Fruit fly (Drosophila melanogaster): Measurements from ENCODE around the gene CG2519.

The CG2519 gene

DNA sequence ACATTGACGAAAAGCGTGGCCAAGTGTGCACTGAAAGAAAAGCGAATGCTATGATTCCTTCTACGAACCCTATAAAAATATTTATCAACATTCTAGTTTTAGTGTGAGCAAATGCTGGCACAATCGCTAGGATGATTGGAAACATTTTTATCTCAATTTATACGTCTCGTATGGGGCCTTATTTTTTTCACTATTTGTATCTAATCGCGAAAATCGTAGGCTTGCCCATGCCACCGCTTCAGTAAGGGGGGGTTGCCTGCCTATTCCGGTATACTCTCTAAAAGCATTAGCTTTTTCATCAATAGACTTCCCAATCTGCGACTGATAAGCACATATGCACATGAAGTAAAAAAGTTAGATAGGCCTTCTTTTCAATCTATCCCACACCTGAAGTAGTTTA lies 18.0 kb upstream of the CG2519 start (continued):
- peak; percentile 56 for TF ChIP-seq gcm (GFP tag; optimal IDR thresholded peaks at IDR 0.05)
- TF ChIP-seq CG16779 (GFP tag; IDR thresholded peaks at IDR 0.05): peak; percentile 71; the same call in 1 of the 2 replicates
- TF ChIP-seq chif (GFP tag; optimal IDR thresholded peaks at IDR 0.05): peak; percentile 46 to 70
- TF ChIP-seq bowl (GFP tag; IDR thresholded peaks at IDR 0.05): peak; percentile 71
- TF ChIP-seq shn (GFP tag; optimal IDR thresholded peaks at IDR 0.05): peak; percentile 71
- peak; percentile 75; the same call in 1 of the 2 replicates for TF ChIP-seq CG9932 (GFP tag; IDR thresholded peaks at IDR 0.05)
- TF ChIP-seq zf30C (GFP tag; optimal IDR thresholded peaks at IDR 0.05): peak; percentile 80
- TF ChIP-seq CG11093 (GFP tag; IDR thresholded peaks at IDR 0.05): peak; percentile 49; the same call in 1 of the 3 replicates
- TF ChIP-seq chm (GFP tag; IDR thresholded peaks at IDR 0.05): peak; percentile 73; the same call in 1 of the 2 replicates
- no peak for TF ChIP-seq Tbp (GFP tag; optimal IDR thresholded peaks at IDR 0.05)
- TF ChIP-seq en (GFP tag; optimal IDR thresholded peaks at IDR 0.05): peak; percentile 60
- peak; percentile 31 for TF ChIP-seq Bteb2 (GFP tag; optimal IDR thresholded peaks at IDR 0.05)
- TF ChIP-seq vnd (GFP tag; IDR thresholded peaks at IDR 0.05; ENCODE audit: partially characterized antibody): no peak
- peak; percentile 66 for TF ChIP-seq MBD-R2 (GFP tag; IDR thresholded peaks at IDR 0.05)
- TF ChIP-seq fd102C (GFP tag; optimal IDR thresholded peaks at IDR 0.05): no peak
- TF ChIP-seq CG8281 (tag; optimal IDR thresholded peaks at IDR 0.05): peak; percentile 62
- TF ChIP-seq CG13894 (tag; optimal IDR thresholded peaks at IDR 0.05): no peak
- peak; percentile 75 for TF ChIP-seq CG8388 (GFP tag; optimal IDR thresholded peaks at IDR 0.05)
- TF ChIP-seq CG1024 (GFP tag; IDR thresholded peaks at IDR 0.05): peak; percentile 76
- no peak for TF ChIP-seq CG10431 (GFP tag; optimal IDR thresholded peaks at IDR 0.05)
- TF ChIP-seq peb (GFP tag; IDR thresholded peaks at IDR 0.05): peak; percentile 79
- peak; percentile 19 for TF ChIP-seq CG6654 (GFP tag; optimal IDR thresholded peaks at IDR 0.05)
- peak; percentile 69 for TF ChIP-seq schlank (tag; optimal IDR thresholded peaks at IDR 0.05)
- TF ChIP-seq exex (tag; optimal IDR thresholded peaks at IDR 0.05): peak; percentile 95
- TF ChIP-seq Ada2b (GFP tag; IDR thresholded peaks at IDR 0.05): peak; percentile 91
- peak; percentile 73 for TF ChIP-seq pnt (GFP tag; optimal IDR thresholded peaks at IDR 0.05)
- peak; percentile 34 for TF ChIP-seq NC2α (GFP tag; optimal IDR thresholded peaks at IDR 0.05)
- TF ChIP-seq CG18011 (GFP tag; optimal IDR thresholded peaks at IDR 0.05): peak; percentile 61
- TF ChIP-seq zen (tag; optimal IDR thresholded peaks at IDR 0.05): peak; percentile 11
- TF ChIP-seq CG30020 (tag; optimal IDR thresholded peaks at IDR 0.05): no peak
- TF ChIP-seq lilli (GFP tag; optimal IDR thresholded peaks at IDR 0.05): peak; percentile 82
- peak; percentile 60 for TF ChIP-seq scrt (GFP tag; optimal IDR thresholded peaks at IDR 0.05)
- TF ChIP-seq CG33213 (GFP tag; optimal IDR thresholded peaks at IDR 0.05): peak; percentile 59
- peak; percentile 41; the same call in 1 of the 2 replicates for TF ChIP-seq CG10321 (GFP tag; IDR thresholded peaks at IDR 0.05)
- TF ChIP-seq ind (GFP tag; optimal IDR thresholded peaks at IDR 0.05): peak; percentile 78
- TF ChIP-seq bsh (GFP tag; optimal IDR thresholded peaks at IDR 0.05): peak in 1 of 2 experiments; percentile 83
- TF ChIP-seq CG14965 (GFP tag; optimal IDR thresholded peaks at IDR 0.05; ENCODE audit: borderline replicate concordance): peak; percentile 36
- TF ChIP-seq nau (GFP tag; optimal IDR thresholded peaks at IDR 0.05): no peak
- peak; percentile 95 for TF ChIP-seq vvl (GFP tag; IDR thresholded peaks at IDR 0.05)
- TF ChIP-seq CrebB (tag; optimal IDR thresholded peaks at IDR 0.05): peak; percentile 53
- no peak for TF ChIP-seq Sry-β (GFP tag; optimal IDR thresholded peaks at IDR 0.05)
- TF ChIP-seq CG34422 (GFP tag; IDR thresholded peaks at IDR 0.05): peak; percentile 90
- peak; percentile 58 for TF ChIP-seq CG6765 (GFP tag; optimal IDR thresholded peaks at IDR 0.05)
- TF ChIP-seq grau (tag; optimal IDR thresholded peaks at IDR 0.05): peak; percentile 79
- TF ChIP-seq CG12236 (GFP tag; optimal IDR thresholded peaks at IDR 0.05): no peak
- no peak for TF ChIP-seq psq (GFP tag; optimal IDR thresholded peaks at IDR 0.05)
- peak; percentile 88 for TF ChIP-seq CG12769 (tag; optimal IDR thresholded peaks at IDR 0.05)
- peak; percentile 57 for TF ChIP-seq D19B (GFP tag; optimal IDR thresholded peaks at IDR 0.05)
- TF ChIP-seq CG18619 (GFP tag; optimal IDR thresholded peaks at IDR 0.05): peak; percentile 61
- peak; percentile 85 for TF ChIP-seq CG6689 (GFP tag; IDR thresholded peaks at IDR 0.05)
- TF ChIP-seq Jarid2 (GFP tag; optimal IDR thresholded peaks at IDR 0.05): no peak

Measured in whole organism, embryonic.